Fruit fly (Drosophila melanogaster) whole organism: ENCODE measurements around the gene CG6688.

Experiments
- pan ChIP-seq: fragments of >200 bp; optimal IDR thresholded peaks from 2 replicates; lab custom pipeline; 2017
- usp ChIP-seq: fragments of >200 bp; optimal IDR thresholded peaks from 2 replicates; lab custom pipeline; 2017; ENCODE audit warnings: missing biosample characterization, missing genetic modification characterization, mixed read lengths

DNA sequence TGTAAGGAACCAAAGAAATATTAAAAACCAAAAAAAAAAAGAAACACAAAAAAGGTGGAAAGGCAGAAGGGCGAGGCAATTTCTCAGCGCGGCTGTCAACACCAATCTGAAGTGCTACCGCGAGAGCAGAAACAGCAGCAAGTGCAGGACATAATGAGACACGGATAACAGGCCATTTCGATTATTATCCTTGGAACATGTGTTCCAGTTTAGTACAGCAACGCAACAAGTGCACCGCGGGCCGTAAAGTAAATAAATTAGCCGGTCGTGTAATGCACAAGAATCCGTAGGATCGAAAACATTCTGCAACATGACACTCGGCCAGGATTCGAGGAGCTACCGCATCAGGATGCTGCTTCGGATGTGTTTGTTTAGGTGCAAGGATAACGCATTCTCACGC, 25.9 kb downstream of the CG6688 start:
- TF ChIP-seq usp (GFP tag; lab: Kevin White, UChicago) (no peak), pan (lab: Kevin White, UChicago) (no peak)
